Worm (Caenorhabditis elegans) whole organism, young adult: ENCODE results near the gene JC8.16.

Source experiments
- B0261.1 ChIP-seq: sonication (generic microtip); optimal IDR thresholded peaks from 2 replicates; lab custom pipeline; 2016; ENCODE audit warnings: mild to moderate bottlenecking, missing genetic modification characterization, moderate library complexity, missing compliant biosample characterization
- F22D6.2 ChIP-seq: sonication (generic microtip); optimal IDR thresholded peaks from 2 replicates; lab custom pipeline; 2016; ENCODE audit warnings: mild to moderate bottlenecking, missing genetic modification characterization, missing compliant biosample characterization
- F23B12.7 ChIP-seq: sonication (generic microtip); optimal IDR thresholded peaks from 2 replicates; lab custom pipeline; 2017; ENCODE audit warnings: missing genetic modification characterization, mild to moderate bottlenecking, missing compliant biosample characterization, antibody characterized with exemption, moderate library complexity; ENCODE audit not compliant: insufficient read depth
- F39B2.1 ChIP-seq: fragments of 200-800 bp; sonication (Bioruptor generic); IDR thresholded peaks from 2 replicates; pipeline ENCODE4 v1.3.6; 2022; ENCODE audit warnings: missing genetic modification reagents, missing genetic modification characterization, missing compliant biosample characterization
- F49E8.2 ChIP-seq: sonication (generic microtip); optimal IDR thresholded peaks from 3 replicates; lab custom pipeline; 2017; ENCODE audit warnings: missing genetic modification characterization, mild to moderate bottlenecking, missing compliant biosample characterization, antibody characterized with exemption, moderate library complexity; ENCODE audit not compliant: insufficient read depth
- F55B11.4 ChIP-seq: sonication (generic microtip); optimal IDR thresholded peaks from 2 replicates; lab custom pipeline; 2016; ENCODE audit warnings: missing compliant biosample characterization, missing genetic modification characterization, borderline replicate concordance; ENCODE audit not compliant: insufficient read depth
- K12H6.12 ChIP-seq: fragments of 200-800 bp; sonication (Bioruptor generic); optimal IDR thresholded peaks from 2 replicates; lab custom pipeline; 2018; ENCODE audit warnings: mild to moderate bottlenecking, missing genetic modification characterization, missing compliant biosample characterization
- T07F8.4 ChIP-seq: sonication (generic microtip); optimal IDR thresholded peaks from 2 replicates; lab custom pipeline; 2016; ENCODE audit warnings: mild to moderate bottlenecking, missing genetic modification characterization, moderate library complexity, missing compliant biosample characterization
- T26A5.8 ChIP-seq: sonication (generic microtip); optimal IDR thresholded peaks from 2 replicates; lab custom pipeline; 2016; ENCODE audit warnings: missing genetic modification characterization, missing compliant biosample characterization
- Y53G8AR.9 ChIP-seq: fragments of 200-800 bp; sonication (Bioruptor generic); conservative IDR thresholded peaks from 2 replicates; pipeline ENCODE4 v1.3.6; 2022; ENCODE audit warnings: missing genetic modification reagents, missing genetic modification characterization, missing compliant biosample characterization
- Y67H2A.10 ChIP-seq: fragments of 200-800 bp; sonication (Bioruptor generic); conservative IDR thresholded peaks from 2 replicates; pipeline ENCODE4 v1.3.6; 2022; ENCODE audit warnings: missing genetic modification reagents, missing genetic modification characterization, missing compliant biosample characterization
- Y79H2A.3 ChIP-seq: fragments of 200-800 bp; sonication (Bioruptor generic); conservative IDR thresholded peaks from 2 replicates; pipeline ENCODE4 v1.3.6; 2022; ENCODE audit warnings: missing genetic modification reagents, missing genetic modification characterization, missing compliant biosample characterization
- aptf-2 ChIP-seq: fragments of 200-800 bp; sonication (Bioruptor generic); conservative IDR thresholded peaks from 2 replicates; pipeline ENCODE4 v1.3.6; 2022; ENCODE audit warnings: missing genetic modification reagents, missing genetic modification characterization, missing compliant biosample characterization
- aptf-3 ChIP-seq: fragments of 200-800 bp; sonication (Bioruptor generic); IDR thresholded peaks from 2 replicates; pipeline ENCODE4 v1.3.6; 2022; ENCODE audit warnings: missing genetic modification characterization, missing compliant biosample characterization
- ceh-100 ChIP-seq: fragments of 200-800 bp; sonication (Bioruptor generic); IDR thresholded peaks from 2 replicates; pipeline ENCODE4 v1.3.6; 2022; ENCODE audit warnings: missing genetic modification reagents, missing genetic modification characterization, missing compliant biosample characterization
- ceh-27 ChIP-seq: fragments of 200-800 bp; sonication (Bioruptor generic); optimal IDR thresholded peaks from 2 replicates; lab custom pipeline; 2018; ENCODE audit warnings: mild to moderate bottlenecking, missing genetic modification characterization, moderate library complexity, missing compliant biosample characterization
- ceh-40 ChIP-seq: fragments of 200-800 bp; sonication (Bioruptor generic); IDR thresholded peaks from 2 replicates; pipeline ENCODE4 v1.3.6; 2022; ENCODE audit warnings: missing genetic modification characterization, missing compliant biosample characterization
- dox-1 ChIP-seq: fragments of 200-800 bp; sonication (Bioruptor generic); IDR thresholded peaks from 2 replicates; pipeline ENCODE4 v1.3.6; 2022; ENCODE audit warnings: missing genetic modification reagents, missing genetic modification characterization, missing compliant biosample characterization
- dpl-1 ChIP-seq: fragments of 150-350 bp; optimal IDR thresholded peaks from 2 replicates; lab custom pipeline; 2014; ENCODE audit warnings: missing biosample characterization, missing genetic modification reagents, missing genetic modification characterization
- efl-1 ChIP-seq: fragments of 150-350 bp; optimal IDR thresholded peaks from 2 replicates; lab custom pipeline; 2014; ENCODE audit warnings: missing biosample characterization, missing genetic modification reagents, missing genetic modification characterization
- egrh-3 ChIP-seq: fragments of 200-800 bp; sonication (Bioruptor generic); IDR thresholded peaks from 2 replicates; pipeline ENCODE4 v1.3.6; 2022; ENCODE audit warnings: missing genetic modification reagents, missing genetic modification characterization, missing compliant biosample characterization
- hlh-26 ChIP-seq: fragments of 200-800 bp; sonication (Bioruptor generic); conservative IDR thresholded peaks from 2 replicates; pipeline ENCODE4 v1.3.6; 2022; ENCODE audit warnings: missing genetic modification reagents, missing genetic modification characterization, missing compliant biosample characterization
- hmg-20 ChIP-seq: fragments of 200-800 bp; sonication (Bioruptor generic); IDR thresholded peaks from 2 replicates; pipeline ENCODE4 v1.3.6; 2022; ENCODE audit warnings: missing genetic modification reagents, missing genetic modification characterization, missing compliant biosample characterization
- let-526 ChIP-seq: fragments of 200-800 bp; sonication (Bioruptor generic); IDR thresholded peaks from 2 replicates; pipeline ENCODE4 v1.3.6; 2022; ENCODE audit warnings: missing genetic modification reagents, missing genetic modification characterization, missing compliant biosample characterization
- lin-26 ChIP-seq: fragments of 200-800 bp; sonication (Bioruptor generic); IDR thresholded peaks from 2 replicates; pipeline ENCODE4 v1.3.6; 2022; ENCODE audit warnings: missing genetic modification reagents, missing genetic modification characterization, missing compliant biosample characterization
- lir-1 ChIP-seq: fragments of 200-800 bp; sonication (Bioruptor generic); conservative IDR thresholded peaks from 2 replicates; pipeline ENCODE4 v1.3.6; 2022; ENCODE audit warnings: missing genetic modification reagents, missing genetic modification characterization, missing compliant biosample characterization
- madf-10 ChIP-seq: sonication (generic microtip); optimal IDR thresholded peaks from 2 replicates; lab custom pipeline; 2016; ENCODE audit warnings: mild to moderate bottlenecking, missing genetic modification characterization, missing compliant biosample characterization
- madf-8 ChIP-seq: fragments of 200-800 bp; sonication (Bioruptor generic); conservative IDR thresholded peaks from 2 replicates; pipeline ENCODE4 v1.3.6; 2022; ENCODE audit warnings: missing genetic modification reagents, missing genetic modification characterization, missing compliant biosample characterization
- nfya-1 ChIP-seq: sonication (generic microtip); optimal IDR thresholded peaks from 2 replicates; lab custom pipeline; 2017; ENCODE audit warnings: antibody characterized with exemption, missing compliant biosample characterization, missing genetic modification characterization, borderline replicate concordance; ENCODE audit not compliant: insufficient read depth
- nhr-179 ChIP-seq: sonication (generic microtip); optimal IDR thresholded peaks from 2 replicates; lab custom pipeline; 2016; ENCODE audit warnings: mild to moderate bottlenecking, missing genetic modification characterization, missing compliant biosample characterization
- pbrm-1 ChIP-seq: fragments of 200-800 bp; sonication (Bioruptor generic); IDR thresholded peaks from 2 replicates; pipeline ENCODE4 v1.3.6; 2022; ENCODE audit warnings: missing genetic modification reagents, missing genetic modification characterization, missing compliant biosample characterization
- rec-8 ChIP-seq, 2 experiments: sonication (generic microtip); optimal IDR thresholded peaks; 2 replicates each; lab custom pipeline; 2016; ENCODE audit warnings: mild to moderate bottlenecking in 2 of 2, missing genetic modification characterization in 2 of 2, missing genetic modification reagents in 2 of 2, missing genotype in 2 of 2, missing biosample characterization in 1 of 2, missing compliant biosample characterization in 1 of 2, moderate library complexity in 1 of 2
- repo-1 ChIP-seq: sonication (generic microtip); optimal IDR thresholded peaks from 2 replicates; lab custom pipeline; 2017; ENCODE audit warnings: mild to moderate bottlenecking, missing genetic modification characterization, missing compliant biosample characterization
- snpc-1.3 ChIP-seq: sonication (generic microtip); optimal IDR thresholded peaks from 2 replicates; lab custom pipeline; 2017; ENCODE audit warnings: missing genetic modification characterization, mild to moderate bottlenecking, missing compliant biosample characterization, antibody characterized with exemption, moderate library complexity, missing genotype, missing genetic modification reagents; ENCODE audit not compliant: insufficient read depth
- snpc-4 ChIP-seq, 5 experiments: fragments of 150-350 bp in 1 of 5; sonication (generic microtip) in 4 of 5; optimal IDR thresholded peaks; 2 replicates each; lab custom pipeline; 2014 to 2018; ENCODE audit warnings: missing genetic modification characterization in 5 of 5, missing biosample characterization in 3 of 5, antibody characterized with exemption in 2 of 5, mild to moderate bottlenecking in 2 of 5, missing compliant biosample characterization in 2 of 5, missing genotype in 2 of 5, moderate library complexity in 2 of 5, missing genetic modification reagents in 1 of 5
- somi-1 ChIP-seq: fragments of 200-800 bp; sonication (Bioruptor generic); optimal IDR thresholded peaks from 2 replicates; lab custom pipeline; 2018; ENCODE audit warnings: mild to moderate bottlenecking, missing genetic modification characterization, missing compliant biosample characterization
- tlf-1 ChIP-seq: fragments of 200-800 bp; sonication (Bioruptor generic); optimal IDR thresholded peaks from 2 replicates; lab custom pipeline; 2018; ENCODE audit warnings: mild to moderate bottlenecking, missing genetic modification characterization, missing compliant biosample characterization
- unc-130 ChIP-seq: sonication (generic microtip); optimal IDR thresholded peaks from 2 replicates; lab custom pipeline; 2016; ENCODE audit warnings: missing genetic modification reagents, missing genetic modification characterization, missing compliant biosample characterization
- ztf-18 ChIP-seq: sonication (generic microtip); optimal IDR thresholded peaks from 2 replicates; lab custom pipeline; 2016; ENCODE audit warnings: missing genotype, mild to moderate bottlenecking, missing genetic modification characterization, missing compliant biosample characterization
- ztf-22 ChIP-seq: fragments of 200-800 bp; sonication (Bioruptor generic); optimal IDR thresholded peaks from 2 replicates; lab custom pipeline; 2018; ENCODE audit warnings: mild to moderate bottlenecking, missing genetic modification characterization, moderate library complexity, missing compliant biosample characterization
- ztf-25 ChIP-seq: fragments of 200-800 bp; sonication (Bioruptor generic); IDR thresholded peaks from 2 replicates; pipeline ENCODE4 v1.3.6; 2022; ENCODE audit warnings: missing genetic modification reagents, missing genetic modification characterization, missing compliant biosample characterization
- ztf-26 ChIP-seq: sonication (generic microtip); optimal IDR thresholded peaks from 2 replicates; lab custom pipeline; 2017; ENCODE audit warnings: missing genetic modification characterization, missing compliant biosample characterization

Gene JC8.16

DNA sequence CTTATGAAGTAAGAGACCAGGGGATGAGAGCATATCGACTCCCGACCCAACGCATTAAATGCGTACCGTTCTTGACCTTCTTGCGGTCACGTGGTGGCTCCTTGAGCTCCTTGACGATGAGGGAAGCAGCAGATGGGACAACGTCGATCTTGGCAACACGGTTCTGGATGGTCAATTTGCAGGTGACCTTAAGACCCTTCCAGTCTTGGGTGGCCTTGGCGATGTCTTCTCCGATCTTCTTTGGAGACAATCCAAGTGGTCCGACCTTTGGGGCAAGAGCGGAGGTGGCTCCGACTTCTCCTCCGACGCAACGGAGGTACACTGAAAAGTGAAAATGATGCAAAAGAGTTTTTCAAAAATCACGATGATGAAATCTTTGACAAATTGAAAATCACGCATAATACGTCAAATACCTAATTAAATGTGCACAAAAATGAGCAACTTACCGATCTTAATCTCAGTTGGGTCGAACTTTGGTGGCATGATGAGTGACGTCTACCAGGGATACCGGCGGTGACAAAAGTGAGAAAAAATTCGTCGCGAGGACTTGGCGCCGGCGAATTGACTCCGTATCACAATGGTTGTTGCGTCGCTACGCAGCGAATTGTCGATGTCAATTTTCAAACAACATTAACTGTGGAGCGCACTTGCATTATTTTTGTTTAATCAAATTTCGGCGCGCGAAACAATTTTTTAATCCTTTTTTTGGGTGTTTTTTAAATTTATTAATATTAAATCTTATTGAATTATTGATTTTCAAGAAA is 18.7 kb upstream of the JC8.16 start, which contains the start of gene rpl-12 (continued):
- TF ChIP-seq ceh-40 (GFP tag; lab: Robert Waterston, UW) = no peak
- peak; percentile 97 for TF ChIP-seq F23B12.7 (tag; lab: Kevin White, UChicago)
- no peak for TF ChIP-seq T26A5.8 (tag; lab: Kevin White, UChicago)
- peak; percentile 94 for TF ChIP-seq unc-130 (GFP tag; lab: Kevin White, UChicago)
- TF ChIP-seq snpc-4 (GFP tag; optimal IDR thresholded peaks at IDR 0.05; lab: Kevin White, UChicago) = peak; percentile 75
- TF ChIP-seq snpc-4 (tag; optimal IDR thresholded peaks at IDR 0.05; lab: Kevin White, UChicago) = peak; percentile 81 to 90 (median 88)
- TF ChIP-seq F39B2.1 = peak; percentile 79; the same call in 1 of the 2 replicates

DNA sequence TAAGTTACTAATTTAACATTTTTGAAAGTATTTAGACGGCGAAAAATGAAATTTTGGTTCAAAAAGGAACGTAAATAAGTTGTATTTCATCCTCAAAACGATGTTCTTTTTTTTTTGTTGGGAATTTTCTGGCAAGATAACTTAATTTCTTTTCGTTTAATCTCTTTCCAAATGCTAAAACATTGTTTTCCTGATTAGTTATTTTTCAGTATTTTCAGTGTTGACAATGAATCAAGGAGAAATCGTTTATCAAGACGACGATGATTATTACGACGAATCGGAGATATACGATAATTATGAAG is 18.2 kb upstream of the JC8.16 start, which contains the start of gene lin-54:
lin-54 (plus strand) TSS at position 203 of the 302 bp plus-strand sequence.
- no peak for TF ChIP-seq aptf-3 (GFP tag; lab: Robert Waterston, UW)
- TF ChIP-seq rec-8 (tag; optimal IDR thresholded peaks at IDR 0.05; lab: Kevin White, UChicago) = no peak
- no peak for TF ChIP-seq somi-1 (GFP tag; lab: Kevin White, UChicago)
- no peak for TF ChIP-seq nhr-179 (tag; lab: Kevin White, UChicago)
- TF ChIP-seq hlh-26 (GFP tag; lab: Robert Waterston, UW) = no peak

DNA sequence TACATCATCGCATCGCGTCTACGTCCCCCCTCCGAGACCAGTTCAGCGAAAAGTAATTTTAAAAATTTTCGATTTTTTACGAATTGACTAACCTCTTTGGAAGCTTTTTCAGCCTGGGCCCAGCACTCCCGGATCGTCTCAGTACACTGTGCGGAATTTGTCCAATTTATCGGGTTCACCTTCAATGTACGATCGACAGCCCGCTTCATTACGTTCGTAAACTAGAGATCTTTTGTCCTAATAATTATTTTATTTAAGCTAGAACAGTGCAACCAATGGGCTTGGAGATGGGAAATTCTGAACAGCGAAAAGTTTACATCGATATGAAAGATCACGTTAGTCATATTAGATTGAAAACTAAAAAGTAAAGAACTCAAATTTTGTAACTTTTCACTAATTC is 17.6 kb upstream of the JC8.16 start:
- TF ChIP-seq nfya-1 (tag; lab: Kevin White, UChicago) (no peak), tlf-1 (GFP tag; lab: Kevin White, UChicago) (no peak), ztf-18 (tag; lab: Kevin White, UChicago) (no peak), Y67H2A.10 (GFP tag; lab: Robert Waterston, UW) (no peak), ceh-27 (GFP tag; lab: Kevin White, UChicago) (no peak), rec-8 (tag; optimal IDR thresholded peaks at IDR 0.05; lab: Kevin White, UChicago) (no peak), F49E8.2 (tag; lab: Kevin White, UChicago) (no peak), F22D6.2 (no peak), egrh-3 (GFP tag; lab: Robert Waterston, UW) (no peak), let-526 (GFP tag; lab: Robert Waterston, UW) (no peak), lir-1 (GFP tag; lab: Robert Waterston, UW) (no peak), K12H6.12 (tag; lab: Kevin White, UChicago) (no peak), Y53G8AR.9 (no peak), madf-10 (tag; lab: Kevin White, UChicago) (no peak), hmg-20 (GFP tag; lab: Robert Waterston, UW) (no peak), efl-1 (no peak), ztf-25 (GFP tag; lab: Robert Waterston, UW) (no peak), repo-1 (tag; lab: Kevin White, UChicago) (no peak), snpc-1.3 (tag; lab: Kevin White, UChicago) (no peak), aptf-3 (GFP tag; lab: Robert Waterston, UW) (no peak)
- TF ChIP-seq, all 124 proteins: peak for 0

DNA sequence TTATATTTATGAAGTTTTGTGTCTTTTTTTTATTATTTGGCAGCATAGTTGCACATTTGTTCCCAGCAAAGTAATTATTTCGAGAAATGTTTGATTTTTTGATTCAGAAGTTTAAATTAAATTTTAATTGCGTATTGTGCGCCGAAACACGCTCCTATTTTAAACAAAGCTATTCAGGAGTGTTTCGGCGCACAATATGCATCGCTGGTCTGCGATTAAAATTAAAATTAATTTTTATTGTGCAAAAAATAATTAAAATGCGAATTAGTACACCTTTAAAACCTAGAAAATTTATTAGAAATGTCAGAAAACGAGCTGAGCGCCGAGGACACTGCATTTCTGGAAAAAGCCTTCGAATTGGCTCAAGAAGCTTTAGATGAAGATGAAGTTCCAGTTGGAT is 15.6 kb upstream of the JC8.16 start, which contains the start of gene JC8.4:
JC8.4 (plus strand) TSS at position 301 of the 400 bp plus-strand sequence.
- no peak for TF ChIP-seq dox-1 (GFP tag; lab: Robert Waterston, UW)
- TF ChIP-seq lin-26 (GFP tag; lab: Robert Waterston, UW) = no peak
- TF ChIP-seq aptf-2 (GFP tag; lab: Robert Waterston, UW) = no peak
- TF ChIP-seq T07F8.4 = no peak
- no peak for TF ChIP-seq Y79H2A.3
- TF ChIP-seq snpc-1.3 (tag; lab: Kevin White, UChicago) = no peak
- TF ChIP-seq ceh-100 (GFP tag; lab: Robert Waterston, UW) = no peak
- no peak for TF ChIP-seq B0261.1 (tag; lab: Kevin White, UChicago)
- TF ChIP-seq ztf-22 (GFP tag; lab: Kevin White, UChicago) = no peak
- TF ChIP-seq F55B11.4 (tag; lab: Kevin White, UChicago) = no peak
- no peak for TF ChIP-seq dpl-1 (GFP tag; lab: Kevin White, UChicago)
- TF ChIP-seq ztf-26 (tag; lab: Kevin White, UChicago) = no peak
- TF ChIP-seq pbrm-1 (GFP tag; lab: Robert Waterston, UW) = no peak
- TF ChIP-seq madf-8 (GFP tag; lab: Robert Waterston, UW) = no peak
- no peak for TF ChIP-seq ceh-27 (GFP tag; lab: Kevin White, UChicago)
